Worm (Caenorhabditis elegans): ENCODE results near the gene mom-2.

mom-2 gene

DNA sequence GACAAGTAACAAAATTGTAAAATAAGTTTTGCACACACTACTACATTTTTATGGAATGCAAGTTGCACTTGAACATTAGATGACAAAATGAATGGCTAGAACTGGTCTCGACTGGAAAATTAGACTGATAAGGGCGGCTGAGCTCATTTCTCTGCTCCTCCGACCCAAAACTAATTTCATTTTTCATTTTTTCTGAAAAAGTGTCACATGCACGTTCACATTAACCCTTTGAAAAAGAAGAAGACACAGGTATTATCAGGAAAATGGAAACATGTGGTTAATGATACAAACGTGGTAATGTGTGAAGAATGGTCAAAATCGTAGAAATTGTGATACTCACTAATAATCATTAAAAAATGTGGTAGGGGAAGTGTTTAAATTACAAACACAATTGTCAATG lies 48.8 kb upstream of the mom-2 start:
- TF ChIP-seq nhr-80 (tag; optimal IDR thresholded peaks at IDR 0.05) (peak; percentile 82), D2030.7 (GFP tag; IDR thresholded peaks at IDR 0.05) (no peak)

- TF ChIP-seq madf-3 (GFP tag; IDR thresholded peaks at IDR 0.05) (no peak), nhr-80 (tag; optimal IDR thresholded peaks at IDR 0.05) (peak; percentile 48)
Measured at ce11 chrV:8307681-8308080, 48.1 kb upstream of the mom-2 start, which contains the start of gene clec-218. clec-218 (plus strand) TSS chrV:8307942.

- TF ChIP-seq rpc-1 (optimal IDR thresholded peaks at IDR 0.05) (no peak), rpc-1 (tag; optimal IDR thresholded peaks at IDR 0.05) (no peak), nhr-27 (tag; optimal IDR thresholded peaks at IDR 0.05) (no peak), snpc-4 (GFP tag; optimal IDR thresholded peaks at IDR 0.05) (no peak), snpc-4 (tag; optimal IDR thresholded peaks at IDR 0.05) (no peak), tbx-9 (tag; optimal IDR thresholded peaks at IDR 0.05; ENCODE audit: borderline replicate concordance) (no peak), ZK185.1 (tag; optimal IDR thresholded peaks at IDR 0.05; ENCODE audit: poor library complexity, severe bottlenecking) (no peak)
Measured at ce11 chrV:8311210-8311609, 44.6 kb upstream of the mom-2 start, which contains the start of gene W02D7.12. W02D7.12 (plus strand) TSS chrV:8311510.

ce11 chrV:8314782-8315181 lies 41.0 kb upstream of the mom-2 start:
- peak; percentile 19; the same call in 1 of the 2 replicates for TF ChIP-seq F33H1.4 (GFP tag; IDR thresholded peaks at IDR 0.05)
- TF ChIP-seq pbrm-1 (GFP tag; IDR thresholded peaks at IDR 0.05): peak; percentile 34; the same call in 1 of the 2 replicates
- 0 out of 2 replicates have a peak, but pooled peaks have one; percentile 34 for TF ChIP-seq Y56A3A.18 (GFP tag; IDR thresholded peaks at IDR 0.05)
- 0 out of 2 replicates have a peak, but pooled peaks have one; percentile 22 for TF ChIP-seq ceh-40 (GFP tag; IDR thresholded peaks at IDR 0.05)
- TF ChIP-seq bed-1 (GFP tag; IDR thresholded peaks at IDR 0.05): peak; percentile 72; the same call in 1 of the 2 replicates
- TF ChIP-seq lag-1 (GFP tag; IDR thresholded peaks at IDR 0.05): 0 out of 2 replicates have a peak, but pooled peaks have one; percentile 77
- peak; percentile 68; the same call in 1 of the 2 replicates for TF ChIP-seq madf-3 (GFP tag; IDR thresholded peaks at IDR 0.05)
- TF ChIP-seq lin-26 (GFP tag; IDR thresholded peaks at IDR 0.05): peak; percentile 58; the same call in 1 of the 2 replicates
- 0 out of 2 replicates have a peak, but pooled peaks have one; percentile 9 for TF ChIP-seq B0019.2 (GFP tag; conservative IDR thresholded peaks at IDR 0.05)
- peak; percentile 56; the same call in 1 of the 2 replicates for TF ChIP-seq hmg-20 (GFP tag; IDR thresholded peaks at IDR 0.05)
- 0 out of 2 replicates have a peak, but pooled peaks have one; percentile 31 for TF ChIP-seq F37B4.10 (GFP tag; IDR thresholded peaks at IDR 0.05)
- TF ChIP-seq let-526 (GFP tag; IDR thresholded peaks at IDR 0.05): peak; percentile 66; the same call in 1 of the 2 replicates
- TF ChIP-seq ztf-6 (GFP tag; IDR thresholded peaks at IDR 0.05): 0 out of 2 replicates have a peak, but pooled peaks have one; percentile 56
- TF ChIP-seq ceh-58 (GFP tag; IDR thresholded peaks at IDR 0.05): 0 out of 2 replicates have a peak, but pooled peaks have one; percentile 58
- 0 out of 2 replicates have a peak, but pooled peaks have one; percentile 13 for TF ChIP-seq aptf-2 (GFP tag; conservative IDR thresholded peaks at IDR 0.05)
- peak; percentile 66; the same call in 1 of the 2 replicates for TF ChIP-seq ztf-25 (GFP tag; IDR thresholded peaks at IDR 0.05)
- TF ChIP-seq attf-6 (GFP tag; IDR thresholded peaks at IDR 0.05): 0 out of 2 replicates have a peak, but pooled peaks have one; percentile 9

DNA sequence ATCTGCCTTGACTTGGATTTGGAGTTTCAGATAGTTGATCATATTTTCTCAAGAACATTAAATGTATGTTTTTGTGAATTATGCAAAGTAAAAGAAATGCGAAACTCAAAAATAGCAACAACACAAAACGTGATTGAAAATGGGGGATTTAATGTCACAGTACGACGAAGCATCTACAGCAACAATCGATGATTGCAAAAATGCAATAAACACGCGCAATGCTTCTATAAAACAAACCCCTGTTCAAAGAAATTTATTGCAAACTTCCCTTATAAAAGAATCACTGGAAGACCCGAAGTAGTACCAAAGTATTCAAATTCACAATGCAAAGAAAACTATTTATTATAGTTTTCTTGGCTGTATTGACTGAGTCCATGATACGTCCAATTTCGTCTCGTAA lies 37.7 kb upstream of the mom-2 start, which contains the start of gene clec-219:
Gene clec-219 (plus strand): TSS at position 301 of the 400 bp plus-strand sequence.
- TF ChIP-seq rcor-1 (GFP tag; IDR thresholded peaks at IDR 0.05): no peak
- no peak for TF ChIP-seq Y67H2A.10 (GFP tag; conservative IDR thresholded peaks at IDR 0.05)
- no peak for TF ChIP-seq F57A8.1 (GFP tag; optimal IDR thresholded peaks at IDR 0.05)

DNA sequence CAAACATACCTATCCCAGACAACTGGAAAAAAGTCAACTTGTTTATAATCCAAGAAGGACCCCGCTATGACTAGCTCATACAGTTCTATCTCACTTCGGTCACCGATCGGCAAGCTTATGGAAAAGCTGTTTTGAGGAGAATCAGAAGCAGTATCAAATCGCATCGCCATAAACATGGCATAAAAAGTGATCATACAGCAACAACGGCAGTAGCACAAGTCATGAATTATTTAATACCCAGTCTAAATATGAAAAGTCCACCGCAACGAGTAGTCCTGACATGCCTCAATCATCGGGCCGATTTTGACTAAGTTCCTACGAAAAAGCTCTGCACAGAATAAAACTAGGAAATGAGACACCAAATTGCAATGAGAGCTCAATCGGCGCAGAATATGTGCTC lies 32.2 kb upstream of the mom-2 start:
- no peak for TF ChIP-seq bed-2 (GFP tag; IDR thresholded peaks at IDR 0.05)
- no peak for TF ChIP-seq ztf-3 (GFP tag; optimal IDR thresholded peaks at IDR 0.05)
- no peak for TF ChIP-seq hmg-20 (GFP tag; IDR thresholded peaks at IDR 0.05)
- no peak for TF ChIP-seq ets-4 (GFP tag; optimal IDR thresholded peaks at IDR 0.05)
- no peak for TF ChIP-seq nfya-2 (GFP tag; IDR thresholded peaks at IDR 0.05)
- no peak for TF ChIP-seq aptf-2 (GFP tag; conservative IDR thresholded peaks at IDR 0.05)
- TF ChIP-seq madf-8 (GFP tag; conservative IDR thresholded peaks at IDR 0.05): no peak
- no peak for TF ChIP-seq ztf-22 (GFP tag; optimal IDR thresholded peaks at IDR 0.05)
- TF ChIP-seq nhr-179 (tag; optimal IDR thresholded peaks at IDR 0.05): no peak

Measured in whole organism, young adult.